Worm (Caenorhabditis elegans) whole organism, late embryonic: ENCODE measurements around the gene disl-2.

Experiments used
- dmd-4 ChIP-seq: sonication (generic microtip); optimal IDR thresholded peaks from 2 replicates; lab custom pipeline; 2016; ENCODE audit warnings: borderline replicate concordance, missing genetic modification characterization, missing compliant biosample characterization
- fkh-10 ChIP-seq: fragments of 150-350 bp; optimal IDR thresholded peaks from 2 replicates; lab custom pipeline; 2014; ENCODE audit warnings: missing biosample characterization, missing genetic modification reagents, missing genetic modification characterization
- hlh-6 ChIP-seq: sonication (generic microtip); optimal IDR thresholded peaks from 2 replicates; lab custom pipeline; 2016; ENCODE audit warnings: missing genotype, missing genetic modification characterization, missing compliant biosample characterization
- pqm-1 ChIP-seq: sonication (generic microtip); optimal IDR thresholded peaks from 2 replicates; lab custom pipeline; 2016; ENCODE audit warnings: missing genetic modification characterization, missing compliant biosample characterization
- unc-55 ChIP-seq: sonication (generic microtip); optimal IDR thresholded peaks from 2 replicates; lab custom pipeline; 2017; ENCODE audit warnings: missing biosample characterization, missing genetic modification reagents, missing genetic modification characterization
- ztf-16 ChIP-seq: sonication (generic microtip); optimal IDR thresholded peaks from 2 replicates; lab custom pipeline; 2017; ENCODE audit warnings: missing genetic modification characterization, missing compliant biosample characterization

DNA sequence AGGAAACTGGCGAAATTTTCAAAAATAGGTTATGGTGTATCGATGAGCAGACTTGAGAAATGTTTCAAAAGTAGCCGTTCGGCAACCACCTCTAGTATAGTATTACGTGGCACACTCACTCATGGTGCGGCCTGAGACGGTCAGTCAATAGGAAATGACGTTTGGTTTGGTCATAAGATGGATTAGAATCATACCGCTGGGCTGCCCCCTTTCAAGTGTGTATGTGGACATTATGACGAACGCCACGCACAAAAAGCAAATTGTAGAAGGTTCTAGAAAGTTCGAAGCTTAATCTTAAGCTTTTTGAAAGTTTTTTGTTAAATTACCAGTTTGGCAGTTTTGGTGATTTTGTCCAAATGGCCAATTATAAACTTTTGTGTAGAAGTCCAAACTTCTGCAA is 18.6 kb upstream of the disl-2 start:
- TF ChIP-seq hlh-6 (tag; lab: Kevin White, UChicago) (no peak), ztf-16 (tag; lab: Kevin White, UChicago) (no peak), fkh-10 (GFP tag; lab: Kevin White, UChicago) (no peak), dmd-4 (tag; lab: Kevin White, UChicago) (no peak), pqm-1 (tag; lab: Kevin White, UChicago) (no peak), unc-55 (GFP tag; lab: Kevin White, UChicago) (no peak)
